Fruit fly (Drosophila melanogaster) whole organism, pupa: ENCODE results near the gene CG13067.

ENCODE experiments used
- CG10348 ChIP-seq: fragments of 200-800 bp; sonication (Bioruptor generic); IDR thresholded peaks from 2 replicates; pipeline ENCODE4 v1.3.6; 2022; ENCODE audit warnings: missing biosample characterization, missing genetic modification characterization
- CG12605 ChIP-seq: fragments of 200-800 bp; sonication (Bioruptor generic); IDR thresholded peaks from 2 replicates; pipeline ENCODE4 v1.3.6; 2022; ENCODE audit warnings: missing biosample characterization, missing genetic modification characterization
- CG13204 ChIP-seq: fragments of 200-800 bp; sonication (Bioruptor generic); optimal IDR thresholded peaks from 2 replicates; lab custom pipeline; 2018; ENCODE audit warnings: missing biosample characterization, mild to moderate bottlenecking, missing genetic modification characterization, moderate library complexity
- CG14655 ChIP-seq: fragments of 200-800 bp; sonication (Bioruptor generic); optimal IDR thresholded peaks from 3 replicates; lab custom pipeline; 2017; ENCODE audit warnings: mild to moderate bottlenecking, missing biosample characterization, missing genetic modification reagents, missing genetic modification characterization
- CG15710 ChIP-seq: fragments of 200-800 bp; sonication (Bioruptor generic); optimal IDR thresholded peaks from 2 replicates; lab custom pipeline; 2018; ENCODE audit warnings: missing biosample characterization, mild to moderate bottlenecking, missing genetic modification characterization, moderate library complexity
- CG17806 ChIP-seq: fragments of 200-800 bp; sonication (Bioruptor generic); optimal IDR thresholded peaks from 2 replicates; lab custom pipeline; 2018; ENCODE audit warnings: missing biosample characterization, mild to moderate bottlenecking, missing genetic modification characterization, moderate library complexity
- CG34367 ChIP-seq: fragments of 200-800 bp; sonication (Bioruptor generic); optimal IDR thresholded peaks from 2 replicates; lab custom pipeline; 2018; ENCODE audit warnings: missing biosample characterization, mild to moderate bottlenecking, missing genetic modification characterization
- CG4496 ChIP-seq: fragments of 200-800 bp; sonication (Bioruptor generic); IDR thresholded peaks from 3 replicates; pipeline ENCODE4 v1.3.6; 2022; ENCODE audit warnings: missing biosample characterization, missing genetic modification characterization
- CG8159 ChIP-seq: fragments of 200-800 bp; sonication (Bioruptor generic); optimal IDR thresholded peaks from 3 replicates; lab custom pipeline; 2018; ENCODE audit warnings: missing biosample characterization, mild to moderate bottlenecking, missing genetic modification characterization, moderate library complexity
- CG8301 ChIP-seq: fragments of 200-800 bp; sonication (Bioruptor generic); optimal IDR thresholded peaks from 2 replicates; lab custom pipeline; 2018; ENCODE audit warnings: missing biosample characterization, mild to moderate bottlenecking, missing genetic modification characterization
- CG9948 ChIP-seq: fragments of 200-800 bp; sonication (Bioruptor generic); optimal IDR thresholded peaks from 2 replicates; lab custom pipeline; 2018; ENCODE audit warnings: missing biosample characterization, mild to moderate bottlenecking, missing genetic modification characterization, moderate library complexity
- D1 ChIP-seq: fragments of 200-800 bp; sonication (Bioruptor generic); optimal IDR thresholded peaks from 2 replicates; lab custom pipeline; 2018; ENCODE audit warnings: missing biosample characterization, mild to moderate bottlenecking, missing genetic modification characterization, moderate library complexity
- EcR ChIP-seq: fragments of 200-800 bp; sonication (Bioruptor generic); optimal IDR thresholded peaks from 3 replicates; lab custom pipeline; 2019; ENCODE audit warnings: missing biosample characterization, missing genetic modification characterization, mild to moderate bottlenecking, moderate library complexity, missing genetic modification reagents
- Ets98B ChIP-seq: fragments of 200-800 bp; sonication (Bioruptor generic); IDR thresholded peaks from 2 replicates; pipeline ENCODE4 v1.3.6; 2022; ENCODE audit warnings: missing biosample characterization, missing genetic modification characterization
- Pif1A ChIP-seq: fragments of 200-800 bp; sonication (Bioruptor generic); optimal IDR thresholded peaks from 3 replicates; lab custom pipeline; 2016; ENCODE audit warnings: missing biosample characterization, missing genetic modification characterization
- Pif1B ChIP-seq: fragments of 200-800 bp; sonication (Bioruptor generic); optimal IDR thresholded peaks from 3 replicates; lab custom pipeline; 2016; ENCODE audit warnings: missing biosample characterization, missing genetic modification characterization
- Snoo ChIP-seq: fragments of 200-800 bp; sonication (Bioruptor generic); optimal IDR thresholded peaks from 3 replicates; lab custom pipeline; 2017; ENCODE audit warnings: missing biosample characterization, mild to moderate bottlenecking, missing genetic modification characterization, inconsistent platforms
- gl ChIP-seq: fragments of 200-800 bp; sonication (Bioruptor generic); optimal IDR thresholded peaks from 2 replicates; lab custom pipeline; 2018; ENCODE audit warnings: missing biosample characterization, mild to moderate bottlenecking, missing genetic modification characterization
- rn ChIP-seq: fragments of 200-800 bp; sonication (Bioruptor generic); IDR thresholded peaks from 2 replicates; pipeline ENCODE4 v1.3.6; 2022; ENCODE audit warnings: missing biosample characterization, missing genetic modification characterization

The CG13067 gene

dm6 chr3L:16233850-16234494, 37.1 kb upstream of the CG13067 start:
- TF ChIP-seq CG8301 (tag; lab: Kevin White, UChicago) (no peak), CG13204 (GFP tag; lab: Kevin White, UChicago) (no peak), CG12605 (GFP tag; lab: Robert Waterston, UW) (0 out of 2 replicates have a peak, but pooled peaks have one; percentile 45)

dm6 chr3L:16241296-16241695, 29.8 kb upstream of the CG13067 start:
- TF ChIP-seq Snoo (no peak), EcR (GFP tag; lab: Kevin White, UChicago) (peak; percentile 79)

- TF ChIP-seq CG10348 (GFP tag; lab: Robert Waterston, UW) (no peak), Pif1B (GFP tag; lab: Kevin White, UChicago) (no peak), CG9948 (no peak), CG15710 (no peak), Pif1A (GFP tag; lab: Kevin White, UChicago) (no peak), gl (no peak), EcR (GFP tag; lab: Kevin White, UChicago) (no peak), CG8159 (tag; lab: Kevin White, UChicago) (no peak), rn (GFP tag; lab: Robert Waterston, UW) (no peak), CG34367 (tag; lab: Kevin White, UChicago) (no peak), D1 (no peak), CG8301 (tag; lab: Kevin White, UChicago) (no peak)
- TF ChIP-seq, all 21 proteins: peak for 0
Observed at dm6 chr3L:16252255-16252654, 18.8 kb upstream of the CG13067 start, which contains the start of gene CG13055. CG13055 (minus strand) TSS chr3L:16252355.

DNA sequence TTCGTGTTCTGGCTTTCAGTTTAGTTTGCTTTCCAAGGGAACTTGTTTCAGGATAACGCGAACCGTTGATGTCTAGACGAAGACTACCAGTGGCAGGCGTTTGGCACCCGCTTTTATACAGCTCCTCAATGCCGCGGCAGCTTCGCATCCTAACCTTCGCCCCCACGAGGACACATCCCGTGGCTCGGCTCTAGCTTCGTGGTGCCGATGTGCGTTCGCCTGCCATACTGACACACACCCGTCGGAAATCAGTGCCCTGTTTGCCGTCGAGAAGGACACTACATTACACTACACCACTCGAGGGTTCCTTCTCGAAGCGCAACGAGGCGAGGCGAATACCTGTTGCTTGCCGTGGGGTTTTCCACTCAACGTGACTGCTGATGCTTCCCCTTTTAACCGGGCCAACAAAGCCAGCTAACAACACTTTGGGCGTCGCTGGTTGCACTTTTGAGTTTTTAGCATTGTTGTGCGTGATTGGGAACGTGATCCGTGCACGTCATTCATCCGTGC, 13.9 kb upstream of the CG13067 start, which contains the start of gene CG13054:
CG13054 (minus strand) TSS at position 74 of the 510 bp plus-strand sequence.
- TF ChIP-seq CG4496 (GFP tag; lab: Robert Waterston, UW) (0 out of 3 replicates have a peak, but pooled peaks have one; percentile 48), Ets98B (GFP tag; lab: Robert Waterston, UW) (no peak), CG12605 (GFP tag; lab: Robert Waterston, UW) (peak; percentile 65; the same call in 1 of the 2 replicates)

DNA sequence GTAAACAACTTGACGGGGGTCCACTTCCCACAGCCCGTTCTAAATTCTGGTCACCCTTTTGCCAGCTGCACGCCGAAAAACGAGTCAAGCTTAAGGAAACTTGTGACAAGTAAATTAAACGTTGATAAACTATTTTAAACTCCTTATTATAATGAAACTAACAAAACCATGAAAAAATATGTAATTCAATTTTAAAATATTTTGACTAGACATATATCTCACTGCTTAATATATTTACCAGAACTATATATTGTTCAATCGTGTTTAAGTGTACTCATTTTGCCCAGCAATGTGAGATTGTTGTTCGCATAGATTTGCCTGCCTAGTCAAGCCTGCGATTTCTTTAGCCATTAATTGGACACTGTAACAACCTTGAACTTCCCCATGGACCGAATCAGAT, 11.5 kb upstream of the CG13067 start, which contains the start of gene CG13053:
CG13053 (minus strand) TSS at position 171 of the 400 bp plus-strand sequence.
- peak; percentile 41 for TF ChIP-seq gl
- peak; percentile 70 for TF ChIP-seq CG34367 (tag; lab: Kevin White, UChicago)
- TF ChIP-seq CG14655 (GFP tag; lab: Kevin White, UChicago) = peak; percentile 57
- TF ChIP-seq CG8159 (tag; lab: Kevin White, UChicago) = peak; percentile 82
- no peak for TF ChIP-seq Ets98B (GFP tag; lab: Robert Waterston, UW)
- TF ChIP-seq CG17806 = peak; percentile 84
- TF ChIP-seq CG8301 (tag; lab: Kevin White, UChicago) = no peak
- TF ChIP-seq Pif1B (GFP tag; lab: Kevin White, UChicago) = peak; percentile 50
- peak; percentile 79 for TF ChIP-seq CG9948
- TF ChIP-seq D1 = peak; percentile 5
- peak; percentile 27 for TF ChIP-seq Pif1A (GFP tag; lab: Kevin White, UChicago)
- no peak for TF ChIP-seq CG10348 (GFP tag; lab: Robert Waterston, UW)
- peak; percentile 82 for TF ChIP-seq EcR (GFP tag; lab: Kevin White, UChicago)
- TF ChIP-seq CG13204 (GFP tag; lab: Kevin White, UChicago) = peak; percentile 31
- TF ChIP-seq rn (GFP tag; lab: Robert Waterston, UW) = no peak
- TF ChIP-seq CG15710 = peak; percentile 76

- peak; percentile 15 for TF ChIP-seq EcR (GFP tag; lab: Kevin White, UChicago)
- TF ChIP-seq gl = no peak
- TF ChIP-seq CG10348 (GFP tag; lab: Robert Waterston, UW) = no peak
- no peak for TF ChIP-seq CG12605 (GFP tag; lab: Robert Waterston, UW)
Observed at dm6 chr3L:16261505-16261904, 9.6 kb upstream of the CG13067 start, which contains the start of gene CG34247. CG34247 (minus strand) TSS chr3L:16261605.

dm6 chr3L:16262440-16262839, 8.6 kb upstream of the CG13067 start, which contains the start of gene CG13071:
CG13071 (plus strand) TSS chr3L:16262740.
- TF ChIP-seq CG34367 (tag; lab: Kevin White, UChicago) = no peak
- TF ChIP-seq EcR (GFP tag; lab: Kevin White, UChicago) = no peak
- no peak for TF ChIP-seq rn (GFP tag; lab: Robert Waterston, UW)
- no peak for TF ChIP-seq Pif1A (GFP tag; lab: Kevin White, UChicago)
- no peak for TF ChIP-seq CG17806
- no peak for TF ChIP-seq Snoo
- TF ChIP-seq CG13204 (GFP tag; lab: Kevin White, UChicago) = no peak
- no peak for TF ChIP-seq CG8301 (tag; lab: Kevin White, UChicago)
